Worm (Caenorhabditis elegans): ENCODE data around the gene ZK353.9.
A peak's percentile ranks its signal among the peaks of the same experiment; 100 is the strongest.

DNA sequence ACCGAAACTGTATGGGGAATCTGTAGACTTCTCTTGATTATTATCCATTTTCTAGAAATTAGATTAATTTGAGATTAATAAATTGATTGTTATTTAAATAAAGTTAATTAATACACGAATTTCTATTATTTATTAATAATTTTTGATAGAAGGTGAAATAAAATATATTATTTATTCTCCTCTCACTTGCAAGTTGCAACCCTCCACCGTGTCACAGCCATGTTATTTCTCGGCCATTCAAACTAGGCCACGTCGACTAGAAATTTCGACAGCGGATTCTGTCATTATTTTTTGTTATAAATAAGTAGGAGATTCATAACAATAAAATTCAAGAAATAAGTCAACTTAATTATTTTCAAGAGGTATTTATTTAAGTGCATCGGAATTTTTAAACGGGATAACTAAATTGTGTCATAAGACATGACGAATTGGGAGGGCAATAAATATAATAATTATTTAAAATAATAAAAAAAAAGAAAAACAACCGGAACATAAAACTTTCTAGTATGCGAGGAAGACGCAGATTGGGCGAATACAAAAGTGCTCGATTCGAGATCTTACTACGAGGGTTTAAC, 34.3 kb downstream of the ZK353.9 start, which contains the start of gene ufbp-1:
- TF ChIP-seq elt-2 (tag; optimal IDR thresholded peaks at IDR 0.05) = no peak
- TF ChIP-seq fkh-6 (tag; optimal IDR thresholded peaks at IDR 0.05) = no peak
- TF ChIP-seq ceh-34 (tag; optimal IDR thresholded peaks at IDR 0.05) = no peak
- TF ChIP-seq syd-9 (tag; optimal IDR thresholded peaks at IDR 0.05) = no peak
- no peak for TF ChIP-seq ama-1 (optimal IDR thresholded peaks at IDR 0.05)
- no peak for TF ChIP-seq fkh-10 (GFP tag; optimal IDR thresholded peaks at IDR 0.05)
- TF ChIP-seq pag-3 (tag; optimal IDR thresholded peaks at IDR 0.05; ENCODE audit: borderline replicate concordance) = no peak
- TF ChIP-seq ceh-18 (tag; optimal IDR thresholded peaks at IDR 0.05) = no peak
- peak; percentile 22 for TF ChIP-seq nfya-1 (tag; optimal IDR thresholded peaks at IDR 0.05)
- no peak for TF ChIP-seq unc-42 (tag; optimal IDR thresholded peaks at IDR 0.05)
- no peak for TF ChIP-seq ceh-19 (GFP tag; optimal IDR thresholded peaks at IDR 0.05)
- TF ChIP-seq hlh-30 (tag; optimal IDR thresholded peaks at IDR 0.05; ENCODE audit: insufficient read depth) = no peak
- TF ChIP-seq ets-4 (tag; optimal IDR thresholded peaks at IDR 0.05) = no peak
- TF ChIP-seq eyg-1 (tag; optimal IDR thresholded peaks at IDR 0.05) = no peak
